Worm (Caenorhabditis elegans) whole organism, young adult: Measurements from ENCODE around the gene flp-9.

ENCODE experiments used
- B0035.1 ChIP-seq: sonication (generic microtip); optimal IDR thresholded peaks from 2 replicates; lab custom pipeline; 2016; ENCODE audit warnings: missing genetic modification characterization, mild to moderate bottlenecking, missing compliant biosample characterization, missing genotype, missing genetic modification reagents
- B0261.1 ChIP-seq: sonication (generic microtip); optimal IDR thresholded peaks from 2 replicates; lab custom pipeline; 2016; ENCODE audit warnings: mild to moderate bottlenecking, missing genetic modification characterization, moderate library complexity, missing compliant biosample characterization
- B0336.3 ChIP-seq: fragments of 200-800 bp; sonication (Bioruptor generic); IDR thresholded peaks from 2 replicates; pipeline ENCODE4 v1.3.6; 2022; ENCODE audit warnings: missing genetic modification characterization, missing compliant biosample characterization
- C17E4.6 ChIP-seq: fragments of 200-800 bp; sonication (Bioruptor generic); IDR thresholded peaks from 2 replicates; pipeline ENCODE4 v1.3.6; 2022; ENCODE audit warnings: missing genetic modification reagents, missing genetic modification characterization, missing compliant biosample characterization
- F10E7.11 ChIP-seq: sonication (generic microtip); optimal IDR thresholded peaks from 2 replicates; lab custom pipeline; 2017; ENCODE audit warnings: mild to moderate bottlenecking, missing genetic modification characterization, moderate library complexity, missing compliant biosample characterization
- F55B11.4 ChIP-seq: sonication (generic microtip); optimal IDR thresholded peaks from 2 replicates; lab custom pipeline; 2016; ENCODE audit warnings: missing compliant biosample characterization, missing genetic modification characterization, borderline replicate concordance; ENCODE audit not compliant: insufficient read depth
- T26A5.8 ChIP-seq: sonication (generic microtip); optimal IDR thresholded peaks from 2 replicates; lab custom pipeline; 2016; ENCODE audit warnings: missing genetic modification characterization, missing compliant biosample characterization
- Y53F4B.3 ChIP-seq: fragments of 200-800 bp; sonication (Bioruptor generic); IDR thresholded peaks from 2 replicates; pipeline ENCODE4 v1.3.6; 2022; ENCODE audit warnings: missing genetic modification reagents, missing genetic modification characterization, missing compliant biosample characterization
- Y56A3A.18 ChIP-seq: fragments of 200-800 bp; sonication (Bioruptor generic); IDR thresholded peaks from 2 replicates; pipeline ENCODE4 v1.3.6; 2022; ENCODE audit warnings: missing genetic modification reagents, missing genetic modification characterization, missing compliant biosample characterization
- Y95B8A.8 ChIP-seq: fragments of 200-800 bp; sonication (Bioruptor generic); IDR thresholded peaks from 2 replicates; pipeline ENCODE4 v1.3.6; 2022; ENCODE audit warnings: missing genetic modification reagents, missing genetic modification characterization, missing compliant biosample characterization
- ZK185.1 ChIP-seq: sonication (generic microtip); optimal IDR thresholded peaks from 2 replicates; lab custom pipeline; 2016; ENCODE audit warnings: mild to moderate bottlenecking, missing genetic modification characterization, missing compliant biosample characterization; ENCODE audit not compliant: poor library complexity, severe bottlenecking
- aptf-2 ChIP-seq: fragments of 200-800 bp; sonication (Bioruptor generic); conservative IDR thresholded peaks from 2 replicates; pipeline ENCODE4 v1.3.6; 2022; ENCODE audit warnings: missing genetic modification reagents, missing genetic modification characterization, missing compliant biosample characterization
- athp-1 ChIP-seq: sonication (generic microtip); optimal IDR thresholded peaks from 2 replicates; lab custom pipeline; 2017; ENCODE audit warnings: mild to moderate bottlenecking, missing genetic modification characterization, missing compliant biosample characterization
- bed-1 ChIP-seq: fragments of 200-800 bp; sonication (Bioruptor generic); IDR thresholded peaks from 2 replicates; pipeline ENCODE4 v1.3.6; 2022; ENCODE audit warnings: missing genetic modification reagents, missing genetic modification characterization, missing compliant biosample characterization
- ceh-100 ChIP-seq: fragments of 200-800 bp; sonication (Bioruptor generic); IDR thresholded peaks from 2 replicates; pipeline ENCODE4 v1.3.6; 2022; ENCODE audit warnings: missing genetic modification reagents, missing genetic modification characterization, missing compliant biosample characterization
- ceh-40 ChIP-seq: fragments of 200-800 bp; sonication (Bioruptor generic); IDR thresholded peaks from 2 replicates; pipeline ENCODE4 v1.3.6; 2022; ENCODE audit warnings: missing genetic modification characterization, missing compliant biosample characterization
- ceh-58 ChIP-seq: fragments of 200-800 bp; sonication (Bioruptor generic); IDR thresholded peaks from 2 replicates; pipeline ENCODE4 v1.3.6; 2022; ENCODE audit warnings: missing genetic modification characterization, missing compliant biosample characterization
- chd-7 ChIP-seq: sonication (generic microtip); optimal IDR thresholded peaks from 2 replicates; lab custom pipeline; 2016; ENCODE audit warnings: mild to moderate bottlenecking, missing genetic modification characterization, moderate library complexity, missing compliant biosample characterization
- ekl-4 ChIP-seq: fragments of 200-800 bp; sonication (Bioruptor generic); IDR thresholded peaks from 2 replicates; pipeline ENCODE4 v1.3.6; 2022; ENCODE audit warnings: missing genetic modification reagents, missing genetic modification characterization, missing compliant biosample characterization
- ets-4 ChIP-seq: fragments of 200-800 bp; sonication (Bioruptor generic); optimal IDR thresholded peaks from 2 replicates; lab custom pipeline; 2018; ENCODE audit warnings: mild to moderate bottlenecking, missing genetic modification characterization, missing compliant biosample characterization
- fkh-3 ChIP-seq: sonication (generic microtip); optimal IDR thresholded peaks from 2 replicates; lab custom pipeline; 2016; ENCODE audit warnings: mild to moderate bottlenecking, missing genetic modification characterization, missing compliant biosample characterization
- hlh-12 ChIP-seq: sonication (generic microtip); optimal IDR thresholded peaks from 2 replicates; lab custom pipeline; 2016; ENCODE audit warnings: missing genetic modification characterization, missing compliant biosample characterization
- hlh-26 ChIP-seq: fragments of 200-800 bp; sonication (Bioruptor generic); conservative IDR thresholded peaks from 2 replicates; pipeline ENCODE4 v1.3.6; 2022; ENCODE audit warnings: missing genetic modification reagents, missing genetic modification characterization, missing compliant biosample characterization
- hmg-20 ChIP-seq: fragments of 200-800 bp; sonication (Bioruptor generic); IDR thresholded peaks from 2 replicates; pipeline ENCODE4 v1.3.6; 2022; ENCODE audit warnings: missing genetic modification reagents, missing genetic modification characterization, missing compliant biosample characterization
- hsf-1 ChIP-seq: fragments of 200-800 bp; sonication (Bioruptor generic); IDR thresholded peaks from 2 replicates; pipeline ENCODE4 v1.3.6; 2022; ENCODE audit warnings: missing genetic modification reagents, missing genetic modification characterization, missing compliant biosample characterization
- lag-1 ChIP-seq: fragments of 200-800 bp; sonication (Bioruptor generic); IDR thresholded peaks from 2 replicates; pipeline ENCODE4 v1.3.6; 2022; ENCODE audit warnings: missing genetic modification reagents, missing genetic modification characterization, missing compliant biosample characterization
- let-607 ChIP-seq, 2 experiments: fragments of 200-800 bp in 1 of 2; sonication (Bioruptor generic) in 1 of 2; sonication (generic microtip) in 1 of 2; optimal IDR thresholded peaks; 2 replicates each; lab custom pipeline; 2016 to 2018; ENCODE audit warnings: mild to moderate bottlenecking in 2 of 2, missing compliant biosample characterization in 2 of 2, missing genetic modification characterization in 2 of 2, moderate library complexity in 2 of 2, missing genotype in 1 of 2
- lin-35 ChIP-seq, 3 experiments: fragments of 150-350 bp in 2 of 3; sonication (generic microtip) in 1 of 3; optimal IDR thresholded peaks; 2 replicates each; lab custom pipeline; 2014 to 2018; ENCODE audit warnings: missing biosample characterization in 3 of 3, missing genetic modification characterization in 3 of 3, missing genetic modification reagents in 3 of 3
- lin-40 ChIP-seq: sonication (generic microtip); optimal IDR thresholded peaks from 2 replicates; lab custom pipeline; 2016; ENCODE audit warnings: missing genetic modification characterization, mild to moderate bottlenecking, missing compliant biosample characterization, missing genotype, missing genetic modification reagents
- madf-10 ChIP-seq: sonication (generic microtip); optimal IDR thresholded peaks from 2 replicates; lab custom pipeline; 2016; ENCODE audit warnings: mild to moderate bottlenecking, missing genetic modification characterization, missing compliant biosample characterization
- madf-6 ChIP-seq: fragments of 200-800 bp; sonication (Bioruptor generic); IDR thresholded peaks from 2 replicates; pipeline ENCODE4 v1.3.6; 2022; ENCODE audit warnings: missing genetic modification reagents, missing genetic modification characterization, missing compliant biosample characterization
- mes-4 ChIP-seq: sonication (generic microtip); optimal IDR thresholded peaks from 2 replicates; lab custom pipeline; 2016; ENCODE audit warnings: missing genotype, missing genetic modification characterization, missing compliant biosample characterization
- mxl-1 ChIP-seq: sonication (generic microtip); optimal IDR thresholded peaks from 2 replicates; lab custom pipeline; 2016; ENCODE audit warnings: missing genetic modification characterization, missing compliant biosample characterization
- nfya-1 ChIP-seq: sonication (generic microtip); optimal IDR thresholded peaks from 2 replicates; lab custom pipeline; 2017; ENCODE audit warnings: antibody characterized with exemption, missing compliant biosample characterization, missing genetic modification characterization, borderline replicate concordance; ENCODE audit not compliant: insufficient read depth
- nfya-2 ChIP-seq: fragments of 200-800 bp; sonication (Bioruptor generic); IDR thresholded peaks from 2 replicates; pipeline ENCODE4 v1.3.6; 2022; ENCODE audit warnings: missing genetic modification reagents, missing genetic modification characterization, missing compliant biosample characterization
- nhr-80 ChIP-seq: sonication (generic microtip); optimal IDR thresholded peaks from 2 replicates; lab custom pipeline; 2016; ENCODE audit warnings: missing genetic modification characterization, missing compliant biosample characterization
- pbrm-1 ChIP-seq: fragments of 200-800 bp; sonication (Bioruptor generic); IDR thresholded peaks from 2 replicates; pipeline ENCODE4 v1.3.6; 2022; ENCODE audit warnings: missing genetic modification reagents, missing genetic modification characterization, missing compliant biosample characterization
- pha-4 ChIP-seq: fragments of 150-350 bp; sonication (generic microtip); optimal IDR thresholded peaks from 2 replicates; lab custom pipeline; 2014; ENCODE audit warnings: missing biosample characterization, missing genetic modification reagents, missing genetic modification characterization
- sdz-38 ChIP-seq: sonication (generic microtip); optimal IDR thresholded peaks from 2 replicates; lab custom pipeline; 2016; ENCODE audit warnings: missing genotype, missing genetic modification characterization, missing compliant biosample characterization
- snpc-3.4 ChIP-seq: sonication (generic microtip); optimal IDR thresholded peaks from 2 replicates; lab custom pipeline; 2017; ENCODE audit warnings: missing genetic modification characterization, mild to moderate bottlenecking, missing compliant biosample characterization, antibody characterized with exemption, moderate library complexity, missing genotype, missing genetic modification reagents
- snpc-4 ChIP-seq, 5 experiments: fragments of 150-350 bp in 1 of 5; sonication (generic microtip) in 4 of 5; optimal IDR thresholded peaks; 2 replicates each; lab custom pipeline; 2014 to 2018; ENCODE audit warnings: missing genetic modification characterization in 5 of 5, missing biosample characterization in 3 of 5, antibody characterized with exemption in 2 of 5, mild to moderate bottlenecking in 2 of 5, missing compliant biosample characterization in 2 of 5, missing genotype in 2 of 5, moderate library complexity in 2 of 5, missing genetic modification reagents in 1 of 5
- sptf-2 ChIP-seq: fragments of 200-800 bp; sonication (Bioruptor generic); optimal IDR thresholded peaks from 2 replicates; lab custom pipeline; 2018; ENCODE audit warnings: mild to moderate bottlenecking, missing genetic modification characterization, missing compliant biosample characterization
- unc-130 ChIP-seq: sonication (generic microtip); optimal IDR thresholded peaks from 2 replicates; lab custom pipeline; 2016; ENCODE audit warnings: missing genetic modification reagents, missing genetic modification characterization, missing compliant biosample characterization
- zfh-2 ChIP-seq: fragments of 200-800 bp; sonication (Bioruptor generic); conservative IDR thresholded peaks from 2 replicates; pipeline ENCODE4 v1.3.6; 2022; ENCODE audit warnings: missing genetic modification reagents, missing genetic modification characterization, missing compliant biosample characterization
- zim-3 ChIP-seq: sonication (generic microtip); optimal IDR thresholded peaks from 2 replicates; lab custom pipeline; 2017; ENCODE audit warnings: mild to moderate bottlenecking, missing genetic modification characterization, moderate library complexity, missing compliant biosample characterization
- ztf-18 ChIP-seq: sonication (generic microtip); optimal IDR thresholded peaks from 2 replicates; lab custom pipeline; 2016; ENCODE audit warnings: missing genotype, mild to moderate bottlenecking, missing genetic modification characterization, missing compliant biosample characterization
- ztf-6 ChIP-seq: fragments of 200-800 bp; sonication (Bioruptor generic); IDR thresholded peaks from 2 replicates; pipeline ENCODE4 v1.3.6; 2022; ENCODE audit warnings: missing genetic modification reagents, missing genetic modification characterization, missing compliant biosample characterization

flp-9 gene

ce11 chrIV:12781804-12782449, 24.6 kb upstream of the flp-9 start (continued):
- TF ChIP-seq let-607 (tag; optimal IDR thresholded peaks at IDR 0.05; lab: Kevin White, UChicago) (no peak), B0336.3 (0 out of 2 replicates have a peak, but pooled peaks have one; percentile 36), lag-1 (no peak), unc-130 (no peak), C17E4.6 (peak; percentile 75; the same call in 1 of the 2 replicates), mes-4 (no peak), hsf-1 (GFP tag; lab: Robert Waterston, UW) (peak; percentile 56; the same call in 1 of the 2 replicates), mxl-1 (no peak), aptf-2 (peak; percentile 69; the same call in 1 of the 2 replicates), Y95B8A.8 (GFP tag; lab: Robert Waterston, UW) (peak; percentile 54; the same call in 1 of the 2 replicates), ets-4 (GFP tag; lab: Kevin White, UChicago) (no peak), B0261.1 (tag; lab: Kevin White, UChicago) (no peak), nfya-2 (GFP tag; lab: Robert Waterston, UW) (no peak), Y56A3A.18 (GFP tag; lab: Robert Waterston, UW) (0 out of 2 replicates have a peak, but pooled peaks have one; percentile 23), madf-6 (GFP tag; lab: Robert Waterston, UW) (peak; percentile 82), bed-1 (no peak), Y53F4B.3 (GFP tag; lab: Robert Waterston, UW) (no peak), F55B11.4 (tag; lab: Kevin White, UChicago) (no peak), hlh-12 (tag; lab: Kevin White, UChicago) (no peak), ZK185.1 (tag; lab: Kevin White, UChicago) (no peak), hmg-20 (GFP tag; lab: Robert Waterston, UW) (no peak), fkh-3 (tag; lab: Kevin White, UChicago) (no peak), ceh-40 (GFP tag; lab: Robert Waterston, UW) (no peak), lin-35 (GFP tag; optimal IDR thresholded peaks at IDR 0.05; lab: Kevin White, UChicago) (no peak), ztf-18 (tag; lab: Kevin White, UChicago) (no peak), snpc-4 (GFP tag; optimal IDR thresholded peaks at IDR 0.05; lab: Kevin White, UChicago) (peak; percentile 91), snpc-4 (tag; optimal IDR thresholded peaks at IDR 0.05; lab: Kevin White, UChicago) (peak; percentile 91 to 98 (median 94)), chd-7 (tag; lab: Kevin White, UChicago) (no peak), athp-1 (no peak), pbrm-1 (GFP tag; lab: Robert Waterston, UW) (peak; percentile 97), ekl-4 (GFP tag; lab: Robert Waterston, UW) (peak; percentile 30; the same call in 1 of the 2 replicates), pha-4 (tag; lab: Kevin White, UChicago) (no peak), sdz-38 (tag; lab: Kevin White, UChicago) (no peak), ceh-100 (GFP tag; lab: Robert Waterston, UW) (peak; percentile 43), F10E7.11 (tag; lab: Kevin White, UChicago) (no peak), ceh-58 (GFP tag; lab: Robert Waterston, UW) (no peak), B0035.1 (tag; lab: Kevin White, UChicago) (no peak), snpc-3.4 (tag; lab: Kevin White, UChicago) (peak; percentile 81), madf-10 (tag; lab: Kevin White, UChicago) (no peak), T26A5.8 (no peak), zim-3 (no peak), sptf-2 (no peak), nfya-1 (tag; lab: Kevin White, UChicago) (no peak), lin-40 (no peak), nhr-80 (tag; lab: Kevin White, UChicago) (no peak), ztf-6 (GFP tag; lab: Robert Waterston, UW) (no peak), hlh-26 (GFP tag; lab: Robert Waterston, UW) (no peak), zfh-2 (GFP tag; lab: Robert Waterston, UW) (no peak)
